Worm (Caenorhabditis elegans): ENCODE results near the gene swt-7.

swt-7 gene

ce11 chrV:5064761-5065421 is 34.3 kb upstream of the swt-7 start, which contains the start of gene mlk-1 (continued):
- no peak for TF ChIP-seq ZK546.5 (tag; optimal IDR thresholded peaks at IDR 0.05)
- TF ChIP-seq skn-1 (tag; optimal IDR thresholded peaks at IDR 0.05): no peak
- TF ChIP-seq R02D3.7 (tag; optimal IDR thresholded peaks at IDR 0.05): no peak
- TF ChIP-seq ama-1 (optimal IDR thresholded peaks at IDR 0.05): peak; percentile 68
- peak; percentile 60 for TF ChIP-seq sma-9 (GFP tag; optimal IDR thresholded peaks at IDR 0.05)
- TF ChIP-seq sma-9 (tag; optimal IDR thresholded peaks at IDR 0.05): no peak
- TF ChIP-seq nhr-21 (tag; optimal IDR thresholded peaks at IDR 0.05): peak; percentile 46
- peak; percentile 43 for TF ChIP-seq fos-1 (tag; optimal IDR thresholded peaks at IDR 0.05)
- no peak for TF ChIP-seq gmeb-1 (tag; optimal IDR thresholded peaks at IDR 0.05)
- TF ChIP-seq dmd-4 (tag; optimal IDR thresholded peaks at IDR 0.05): no peak
- peak; percentile 73 for TF ChIP-seq Y55F3AM.14 (GFP tag; optimal IDR thresholded peaks at IDR 0.05)
- TF ChIP-seq nhr-6 (tag; optimal IDR thresholded peaks at IDR 0.05): peak; percentile 81
- TF ChIP-seq unc-39 (tag; optimal IDR thresholded peaks at IDR 0.05): no peak
- no peak for TF ChIP-seq mab-5 (tag; optimal IDR thresholded peaks at IDR 0.05)
- TF ChIP-seq nhr-77 (tag; optimal IDR thresholded peaks at IDR 0.05): no peak
- TF ChIP-seq nhr-129 (tag; optimal IDR thresholded peaks at IDR 0.05): peak; percentile 86
- TF ChIP-seq nhr-11 (tag; optimal IDR thresholded peaks at IDR 0.05): no peak
- no peak for TF ChIP-seq sem-4 (tag; optimal IDR thresholded peaks at IDR 0.05)
- TF ChIP-seq crh-2 (tag; optimal IDR thresholded peaks at IDR 0.05): peak; percentile 44

- TF ChIP-seq mbf-1 (tag; optimal IDR thresholded peaks at IDR 0.05) (no peak), nhr-77 (tag; optimal IDR thresholded peaks at IDR 0.05) (no peak), nhr-10 (tag; optimal IDR thresholded peaks at IDR 0.05) (no peak), nhr-11 (tag; optimal IDR thresholded peaks at IDR 0.05) (no peak), nhr-12 (tag; optimal IDR thresholded peaks at IDR 0.05) (no peak), peb-1 (tag; optimal IDR thresholded peaks at IDR 0.05) (no peak)
These were observed 22.7 kb upstream of the swt-7 start, which contains the start of gene cwp-4 for ce11 chrV:5053335-5053734. Gene cwp-4 (plus strand): TSS chrV:5053635.

ce11 chrV:5052233-5052632 is 21.6 kb upstream of the swt-7 start, which contains the start of gene K11D12.12:
Gene K11D12.12 (plus strand): TSS chrV:5052261.
- TF ChIP-seq ceh-82 (tag; optimal IDR thresholded peaks at IDR 0.05): no peak
- TF ChIP-seq lin-39 (tag; optimal IDR thresholded peaks at IDR 0.05): no peak
- TF ChIP-seq blmp-1 (tag; optimal IDR thresholded peaks at IDR 0.05; ENCODE audit: insufficient read depth): no peak
- TF ChIP-seq elt-3 (tag; optimal IDR thresholded peaks at IDR 0.05): no peak
- no peak for TF ChIP-seq gmeb-1 (tag; optimal IDR thresholded peaks at IDR 0.05)
- TF ChIP-seq sem-4 (tag; optimal IDR thresholded peaks at IDR 0.05): no peak
- no peak for TF ChIP-seq lsy-2 (tag; optimal IDR thresholded peaks at IDR 0.05)
- TF ChIP-seq lin-13 (GFP tag; optimal IDR thresholded peaks at IDR 0.05): no peak
- no peak for TF ChIP-seq peb-1 (tag; optimal IDR thresholded peaks at IDR 0.05)

ce11 chrV:5050073-5050599 is 19.5 kb upstream of the swt-7 start:
- TF ChIP-seq skn-1 (tag; optimal IDR thresholded peaks at IDR 0.05) (no peak), sma-9 (GFP tag; optimal IDR thresholded peaks at IDR 0.05) (peak; percentile 3), sma-9 (tag; optimal IDR thresholded peaks at IDR 0.05) (no peak), F13H6.1 (tag; optimal IDR thresholded peaks at IDR 0.05) (no peak)

- TF ChIP-seq lsy-2 (tag; optimal IDR thresholded peaks at IDR 0.05) (peak; percentile 79 to 93), nhr-23 (tag; optimal IDR thresholded peaks at IDR 0.05) (no peak), dmd-4 (tag; optimal IDR thresholded peaks at IDR 0.05) (no peak), nhr-25 (tag; optimal IDR thresholded peaks at IDR 0.05) (peak; percentile 90), fos-1 (tag; optimal IDR thresholded peaks at IDR 0.05) (peak; percentile 92), F13H6.1 (tag; optimal IDR thresholded peaks at IDR 0.05) (peak; percentile 98), elt-3 (tag; optimal IDR thresholded peaks at IDR 0.05) (no peak), crh-2 (tag; optimal IDR thresholded peaks at IDR 0.05) (peak; percentile 95), ceh-16 (tag; optimal IDR thresholded peaks at IDR 0.05) (peak; percentile 48), unc-55 (GFP tag; optimal IDR thresholded peaks at IDR 0.05) (peak; percentile 91), egl-27 (tag; optimal IDR thresholded peaks at IDR 0.05) (peak; percentile 86), elt-1 (tag; optimal IDR thresholded peaks at IDR 0.05) (no peak), ZK546.5 (tag; optimal IDR thresholded peaks at IDR 0.05) (peak; percentile 95), Y55F3AM.14 (GFP tag; optimal IDR thresholded peaks at IDR 0.05) (peak; percentile 98), nhr-21 (tag; optimal IDR thresholded peaks at IDR 0.05) (peak; percentile 94), mab-5 (tag; optimal IDR thresholded peaks at IDR 0.05) (peak; percentile 64), peb-1 (tag; optimal IDR thresholded peaks at IDR 0.05) (no peak), sem-4 (tag; optimal IDR thresholded peaks at IDR 0.05) (peak; percentile 90), nhr-12 (tag; optimal IDR thresholded peaks at IDR 0.05) (no peak), sma-9 (GFP tag; optimal IDR thresholded peaks at IDR 0.05) (peak; percentile 90), sma-9 (tag; optimal IDR thresholded peaks at IDR 0.05) (peak; percentile 47), ama-1 (optimal IDR thresholded peaks at IDR 0.05) (peak; percentile 98), R02D3.7 (tag; optimal IDR thresholded peaks at IDR 0.05) (peak; percentile 1), nhr-77 (tag; optimal IDR thresholded peaks at IDR 0.05) (no peak), ceh-82 (tag; optimal IDR thresholded peaks at IDR 0.05) (peak; percentile 40), unc-62 (GFP tag; optimal IDR thresholded peaks at IDR 0.05) (peak; percentile 35), nhr-11 (tag; optimal IDR thresholded peaks at IDR 0.05) (no peak), nhr-10 (tag; optimal IDR thresholded peaks at IDR 0.05) (peak; percentile 15), sma-3 (GFP tag; optimal IDR thresholded peaks at IDR 0.05) (peak; percentile 95), mbf-1 (tag; optimal IDR thresholded peaks at IDR 0.05) (no peak), lin-13 (GFP tag; optimal IDR thresholded peaks at IDR 0.05) (peak; percentile 87), alr-1 (tag; optimal IDR thresholded peaks at IDR 0.05) (no peak), nhr-129 (tag; optimal IDR thresholded peaks at IDR 0.05) (peak; percentile 97)
These were observed 18.8 kb upstream of the swt-7 start, which contains the start of the genes pqn-51 and K11D12.14 for ce11 chrV:5049333-5049942. Gene pqn-51 (plus strand): TSS chrV:5049607. Gene K11D12.14 (plus strand): TSS chrV:5049636.
